Worm (Caenorhabditis elegans) whole organism, late embryonic: ENCODE measurements around the gene H23L24.1.

Experiments
- C38D4.7 ChIP-seq: fragments of 200-800 bp; sonication (Bioruptor generic); optimal IDR thresholded peaks from 2 replicates; lab custom pipeline; 2018; ENCODE audit warnings: mild to moderate bottlenecking, missing genetic modification characterization, moderate library complexity, missing compliant biosample characterization
- K09A11.1 ChIP-seq: sonication (generic microtip); optimal IDR thresholded peaks from 2 replicates; lab custom pipeline; 2017; ENCODE audit warnings: antibody characterized with exemption, mild to moderate bottlenecking, missing genetic modification characterization, missing compliant biosample characterization; ENCODE audit not compliant: insufficient read depth
- Y22D7AL.16 ChIP-seq: sonication (generic microtip); optimal IDR thresholded peaks from 2 replicates; lab custom pipeline; 2016; ENCODE audit warnings: missing genetic modification characterization, missing compliant biosample characterization
- ahr-1 ChIP-seq: sonication (generic microtip); optimal IDR thresholded peaks from 2 replicates; lab custom pipeline; 2016; ENCODE audit warnings: missing genetic modification characterization, missing compliant biosample characterization
- ceh-18 ChIP-seq: sonication (generic microtip); optimal IDR thresholded peaks from 2 replicates; lab custom pipeline; 2016; ENCODE audit warnings: missing genetic modification characterization, missing compliant biosample characterization
- ceh-19 ChIP-seq: fragments of 200-800 bp; sonication (Bioruptor generic); optimal IDR thresholded peaks from 2 replicates; lab custom pipeline; 2018; ENCODE audit warnings: mild to moderate bottlenecking, missing genetic modification characterization, missing compliant biosample characterization
- ceh-2 ChIP-seq: sonication (generic microtip); optimal IDR thresholded peaks from 2 replicates; lab custom pipeline; 2016; ENCODE audit warnings: missing genotype, missing genetic modification characterization, missing compliant biosample characterization
- ceh-22 ChIP-seq: sonication (generic microtip); optimal IDR thresholded peaks from 2 replicates; lab custom pipeline; 2017; ENCODE audit warnings: missing biosample characterization, missing genetic modification characterization
- ceh-24 ChIP-seq: sonication (generic microtip); optimal IDR thresholded peaks from 2 replicates; lab custom pipeline; 2016; ENCODE audit warnings: mild to moderate bottlenecking, missing genetic modification characterization, missing compliant biosample characterization
- ceh-31 ChIP-seq: sonication (generic microtip); optimal IDR thresholded peaks from 2 replicates; lab custom pipeline; 2016; ENCODE audit warnings: missing genetic modification characterization, missing compliant biosample characterization
- ceh-34 ChIP-seq: sonication (generic microtip); optimal IDR thresholded peaks from 2 replicates; lab custom pipeline; 2016; ENCODE audit warnings: mild to moderate bottlenecking, missing genetic modification characterization, missing compliant biosample characterization
- ceh-45 ChIP-seq: fragments of 200-800 bp; sonication (Bioruptor generic); IDR thresholded peaks from 2 replicates; pipeline ENCODE4 v1.3.6; 2022; ENCODE audit warnings: missing genetic modification reagents, missing genetic modification characterization, missing compliant biosample characterization
- ceh-48 ChIP-seq: sonication (generic microtip); optimal IDR thresholded peaks from 2 replicates; lab custom pipeline; 2016; ENCODE audit warnings: missing genetic modification characterization, inconsistent platforms, missing compliant biosample characterization
- ceh-9 ChIP-seq: sonication (generic microtip); optimal IDR thresholded peaks from 2 replicates; lab custom pipeline; 2016; ENCODE audit warnings: mild to moderate bottlenecking, missing genetic modification characterization, inconsistent platforms, missing compliant biosample characterization
- che-1 ChIP-seq: sonication (generic microtip); optimal IDR thresholded peaks from 2 replicates; lab custom pipeline; 2016; ENCODE audit warnings: mild to moderate bottlenecking, missing genetic modification characterization, missing compliant biosample characterization
- dmd-4 ChIP-seq: sonication (generic microtip); optimal IDR thresholded peaks from 2 replicates; lab custom pipeline; 2016; ENCODE audit warnings: borderline replicate concordance, missing genetic modification characterization, missing compliant biosample characterization
- ets-4 ChIP-seq: sonication (generic microtip); optimal IDR thresholded peaks from 2 replicates; lab custom pipeline; 2016; ENCODE audit warnings: missing genetic modification characterization, missing compliant biosample characterization
- fkh-10 ChIP-seq: fragments of 150-350 bp; optimal IDR thresholded peaks from 2 replicates; lab custom pipeline; 2014; ENCODE audit warnings: missing biosample characterization, missing genetic modification reagents, missing genetic modification characterization
- gmeb-2 ChIP-seq: sonication (generic microtip); optimal IDR thresholded peaks from 2 replicates; lab custom pipeline; 2016; ENCODE audit warnings: missing genetic modification characterization, inconsistent platforms, missing compliant biosample characterization
- hlh-15 ChIP-seq: sonication (generic microtip); optimal IDR thresholded peaks from 2 replicates; lab custom pipeline; 2016; ENCODE audit warnings: missing genetic modification characterization, missing compliant biosample characterization
- hlh-8 ChIP-seq: sonication (generic microtip); optimal IDR thresholded peaks from 2 replicates; lab custom pipeline; 2016; ENCODE audit warnings: missing genotype, missing genetic modification characterization, missing compliant biosample characterization
- mec-3 ChIP-seq: sonication (generic microtip); optimal IDR thresholded peaks from 2 replicates; lab custom pipeline; 2016; ENCODE audit warnings: borderline replicate concordance, missing genetic modification characterization, missing compliant biosample characterization
- nfya-1 ChIP-seq: sonication (generic microtip); optimal IDR thresholded peaks from 2 replicates; lab custom pipeline; 2017; ENCODE audit warnings: missing genetic modification characterization, mild to moderate bottlenecking, missing compliant biosample characterization, antibody characterized with exemption, moderate library complexity
- npax-4 ChIP-seq: sonication (generic microtip); optimal IDR thresholded peaks from 2 replicates; lab custom pipeline; 2016; ENCODE audit warnings: missing genetic modification characterization, missing compliant biosample characterization
- odd-2 ChIP-seq: sonication (generic microtip); optimal IDR thresholded peaks from 2 replicates; lab custom pipeline; 2017; ENCODE audit warnings: antibody characterized with exemption, mild to moderate bottlenecking, missing genetic modification characterization, missing compliant biosample characterization
- pat-9 ChIP-seq: fragments of 200-800 bp; sonication (Bioruptor generic); optimal IDR thresholded peaks from 2 replicates; lab custom pipeline; 2018; ENCODE audit warnings: mild to moderate bottlenecking, missing genetic modification characterization, moderate library complexity, missing compliant biosample characterization
- pha-2 ChIP-seq: sonication (generic microtip); optimal IDR thresholded peaks from 2 replicates; lab custom pipeline; 2017; ENCODE audit warnings: mild to moderate bottlenecking, missing genetic modification characterization, missing compliant biosample characterization
- pros-1 ChIP-seq: fragments of 150-350 bp; optimal IDR thresholded peaks from 2 replicates; lab custom pipeline; 2014; ENCODE audit warnings: missing biosample characterization, missing genetic modification reagents, missing genetic modification characterization
- sdc-2 ChIP-seq: sonication (generic microtip); optimal IDR thresholded peaks from 2 replicates; lab custom pipeline; 2016; ENCODE audit warnings: missing genotype, missing genetic modification characterization, missing compliant biosample characterization
- sox-4 ChIP-seq: sonication (generic microtip); optimal IDR thresholded peaks from 2 replicates; lab custom pipeline; 2017; ENCODE audit warnings: mild to moderate bottlenecking, missing genetic modification characterization, inconsistent platforms, missing compliant biosample characterization
- tbx-2 ChIP-seq: sonication (generic microtip); optimal IDR thresholded peaks from 2 replicates; lab custom pipeline; 2016; ENCODE audit warnings: missing genetic modification characterization, missing compliant biosample characterization
- ttx-3 ChIP-seq: sonication (generic microtip); optimal IDR thresholded peaks from 2 replicates; lab custom pipeline; 2016; ENCODE audit warnings: missing genetic modification reagents, missing genetic modification characterization, missing compliant biosample characterization
- unc-3 ChIP-seq, 2 experiments: fragments of 200-800 bp in 1 of 2; sonication (Bioruptor generic) in 1 of 2; sonication (generic microtip) in 1 of 2; conservative IDR thresholded peaks in 1 of 2; optimal IDR thresholded peaks in 1 of 2; 2 replicates each; pipeline versions ENCODE4 v1.3.6 to Lab custom; 2016 to 2022; ENCODE audit warnings: missing compliant biosample characterization in 2 of 2, missing genetic modification characterization in 2 of 2, missing genetic modification reagents in 1 of 2
- unc-42 ChIP-seq: sonication (generic microtip); optimal IDR thresholded peaks from 2 replicates; lab custom pipeline; 2016; ENCODE audit warnings: missing genotype, missing genetic modification characterization, missing compliant biosample characterization
- zip-5 ChIP-seq: sonication (generic microtip); optimal IDR thresholded peaks from 2 replicates; lab custom pipeline; 2016; ENCODE audit warnings: missing genetic modification characterization, missing compliant biosample characterization
- ztf-16 ChIP-seq: sonication (generic microtip); optimal IDR thresholded peaks from 2 replicates; lab custom pipeline; 2017; ENCODE audit warnings: missing genetic modification characterization, missing compliant biosample characterization

H23L24.1 gene

DNA sequence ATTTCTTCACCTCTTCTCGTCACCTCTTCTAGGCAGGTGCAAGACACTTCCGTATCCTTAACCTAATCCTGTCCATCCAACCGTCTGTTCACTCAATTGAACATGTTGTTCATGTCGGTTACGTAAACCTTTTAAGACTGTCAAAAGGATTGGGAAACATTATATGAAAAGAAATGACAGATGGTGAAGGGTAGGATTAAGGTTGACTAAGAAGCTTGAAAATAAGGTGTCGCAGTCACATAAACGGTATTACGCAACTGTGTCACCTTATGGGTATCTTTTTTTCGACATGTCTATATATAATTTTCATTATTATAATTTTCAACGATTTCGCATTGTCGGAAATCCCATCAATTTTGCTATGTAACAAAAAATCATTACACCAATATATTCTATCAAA lies 4.5 kb downstream of the H23L24.1 start (continued):
- no peak for TF ChIP-seq ceh-45 (GFP tag; lab: Robert Waterston, UW)

DNA sequence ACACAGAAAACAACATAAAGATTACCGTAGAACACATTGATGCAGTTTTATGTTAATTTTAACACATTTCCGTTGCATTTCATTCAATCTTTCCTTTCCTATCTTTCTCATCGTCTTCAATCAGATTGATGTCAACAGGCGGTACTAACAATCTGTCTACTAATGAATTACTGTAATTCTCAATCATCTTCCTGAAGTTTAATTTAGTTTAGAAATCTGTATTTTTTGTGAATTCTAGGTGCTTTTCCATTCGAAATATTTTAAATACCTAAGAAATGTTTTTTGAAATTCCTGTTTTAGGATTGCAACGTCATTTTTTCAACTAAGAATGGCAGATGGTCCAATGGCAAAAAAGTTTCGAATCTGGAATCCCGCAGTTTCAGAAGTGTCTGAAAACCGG lies 5.5 kb downstream of the H23L24.1 start, which contains the start of gene F21D5.9:
F21D5.9 (plus strand) TSS at position 301 of the 400 bp plus-strand sequence.
- TF ChIP-seq pat-9: no peak
- no peak for TF ChIP-seq C38D4.7 (GFP tag; lab: Kevin White, UChicago)
- no peak for TF ChIP-seq ahr-1
- no peak for TF ChIP-seq dmd-4 (tag; lab: Kevin White, UChicago)
- TF ChIP-seq ceh-9: no peak
- TF ChIP-seq Y22D7AL.16: no peak
- no peak for TF ChIP-seq ceh-48
- no peak for TF ChIP-seq odd-2
- no peak for TF ChIP-seq ceh-24

DNA sequence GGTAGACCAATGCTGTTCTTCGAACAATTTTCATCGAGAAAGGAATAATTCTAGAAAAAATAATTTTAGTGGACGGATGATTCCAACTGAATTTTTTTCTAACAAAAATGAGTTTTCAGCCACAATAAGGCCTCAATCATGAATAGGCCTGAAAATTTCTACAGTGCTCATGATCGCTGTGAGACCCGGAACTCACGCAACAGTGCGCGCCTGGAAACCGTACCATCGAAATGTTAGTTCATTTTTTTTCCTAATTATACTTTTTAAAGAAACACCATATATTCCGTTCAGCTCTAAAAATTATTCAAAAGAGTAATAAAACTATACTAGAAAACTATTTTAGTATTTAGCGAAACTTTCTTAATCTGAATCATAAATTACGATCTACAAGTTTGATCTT lies 6.7 kb downstream of the H23L24.1 start:
- no peak for TF ChIP-seq zip-5 (tag; lab: Kevin White, UChicago)
- no peak for TF ChIP-seq pros-1 (tag; lab: Kevin White, UChicago)
- no peak for TF ChIP-seq unc-42
- no peak for TF ChIP-seq che-1 (tag; lab: Kevin White, UChicago)
- no peak for TF ChIP-seq ceh-22
- TF ChIP-seq hlh-15 (tag; lab: Kevin White, UChicago): no peak
- no peak for TF ChIP-seq ztf-16 (tag; lab: Kevin White, UChicago)
- TF ChIP-seq ceh-34 (tag; lab: Kevin White, UChicago): no peak
- TF ChIP-seq ceh-45 (GFP tag; lab: Robert Waterston, UW): no peak
- no peak for TF ChIP-seq unc-3 (GFP tag; conservative IDR thresholded peaks at IDR 0.05; lab: Robert Waterston, UW)
- TF ChIP-seq unc-3 (tag; optimal IDR thresholded peaks at IDR 0.05; lab: Kevin White, UChicago): no peak
- no peak for TF ChIP-seq ceh-19
- TF ChIP-seq mec-3 (tag; lab: Kevin White, UChicago): no peak
- TF ChIP-seq gmeb-2 (tag; lab: Kevin White, UChicago): no peak
- no peak for TF ChIP-seq ahr-1
- no peak for TF ChIP-seq tbx-2 (tag; lab: Kevin White, UChicago)
- TF ChIP-seq pha-2 (tag; lab: Kevin White, UChicago): no peak
- TF ChIP-seq, all 69 proteins: peak for 0

DNA sequence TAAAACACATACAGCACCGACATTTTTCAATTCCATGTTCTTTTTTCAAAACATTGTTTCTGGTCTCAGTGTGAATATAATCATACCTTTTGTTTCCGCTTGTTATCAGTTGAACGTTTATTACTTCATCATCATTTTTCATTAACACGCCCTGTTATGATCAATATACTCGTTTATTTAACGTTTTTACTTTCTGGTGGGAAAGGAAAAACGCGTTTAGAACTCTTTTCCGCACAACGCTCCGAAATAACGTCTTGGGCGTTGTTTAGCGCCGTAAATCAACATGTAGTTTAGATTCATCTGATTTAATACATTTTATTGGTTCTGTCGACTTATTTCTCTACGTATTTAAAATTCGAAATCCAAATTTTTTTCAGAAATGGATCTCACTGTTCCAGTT lies 7.1 kb downstream of the H23L24.1 start, which contains the start of gene pgm-3:
pgm-3 (plus strand) TSS at position 378 of the 400 bp plus-strand sequence.
- TF ChIP-seq ceh-31 (tag; lab: Kevin White, UChicago) (no peak), ets-4 (no peak), odd-2 (no peak), ceh-48 (no peak), zip-5 (tag; lab: Kevin White, UChicago) (no peak), K09A11.1 (tag; lab: Kevin White, UChicago) (no peak), tbx-2 (tag; lab: Kevin White, UChicago) (no peak), nfya-1 (tag; lab: Kevin White, UChicago) (no peak), ceh-22 (no peak), ceh-34 (tag; lab: Kevin White, UChicago) (no peak), hlh-8 (tag; lab: Kevin White, UChicago) (no peak), ttx-3 (tag; lab: Kevin White, UChicago) (no peak), fkh-10 (GFP tag; lab: Kevin White, UChicago) (no peak), ztf-16 (tag; lab: Kevin White, UChicago) (no peak), npax-4 (tag; lab: Kevin White, UChicago) (no peak)

DNA sequence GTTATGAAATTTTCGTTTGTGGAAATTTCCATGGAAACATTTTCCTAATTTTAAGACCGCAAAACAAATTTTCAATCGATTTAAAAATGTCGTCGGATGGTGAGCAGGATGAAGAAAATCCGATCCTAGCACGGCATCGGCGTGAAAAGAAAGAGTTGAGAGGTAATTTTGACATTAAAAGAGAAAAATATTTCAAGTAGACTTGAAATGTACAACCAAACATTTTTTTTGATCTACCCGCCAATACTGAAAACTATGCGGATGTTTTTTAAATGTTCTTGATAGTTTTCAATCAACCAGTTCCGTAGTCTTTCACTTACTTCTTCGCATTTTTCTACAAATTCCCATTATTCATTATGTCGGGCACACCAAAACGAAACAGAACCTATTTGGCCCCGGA lies 9.9 kb downstream of the H23L24.1 start, which contains the start of gene otub-3:
otub-3 (plus strand) TSS at position 56 of the 400 bp plus-strand sequence.
- TF ChIP-seq fkh-10 (GFP tag; lab: Kevin White, UChicago) (no peak), zip-5 (tag; lab: Kevin White, UChicago) (no peak), ceh-2 (tag; lab: Kevin White, UChicago) (no peak), pros-1 (tag; lab: Kevin White, UChicago) (no peak), pat-9 (no peak), Y22D7AL.16 (no peak), ahr-1 (no peak), sox-4 (tag; lab: Kevin White, UChicago) (no peak), ceh-9 (no peak), ttx-3 (tag; lab: Kevin White, UChicago) (no peak), nfya-1 (tag; lab: Kevin White, UChicago) (no peak), ceh-18 (tag; lab: Kevin White, UChicago) (no peak), tbx-2 (tag; lab: Kevin White, UChicago) (no peak), dmd-4 (tag; lab: Kevin White, UChicago) (no peak), K09A11.1 (tag; lab: Kevin White, UChicago) (no peak), sdc-2 (tag; lab: Kevin White, UChicago) (no peak)
